Fruit fly (Drosophila melanogaster) whole organism, embryonic: ENCODE results near the gene CG17029.
A peak's percentile ranks its signal among the peaks of the same experiment; 100 is the strongest.

Source experiments
- CG12299 ChIP-seq: fragments of 200-800 bp; sonication (Bioruptor generic); optimal IDR thresholded peaks from 2 replicates; lab custom pipeline; 2018; ENCODE audit warnings: missing biosample characterization, mild to moderate bottlenecking, missing genetic modification characterization
- CG14710 ChIP-seq: fragments of 200-800 bp; sonication (Bioruptor generic); optimal IDR thresholded peaks from 3 replicates; lab custom pipeline; 2019; ENCODE audit warnings: missing biosample characterization, mild to moderate bottlenecking, missing genetic modification characterization, moderate library complexity
- CG1529 ChIP-seq: fragments of 200-800 bp; sonication (Bioruptor generic); optimal IDR thresholded peaks from 3 replicates; lab custom pipeline; 2018; ENCODE audit warnings: missing biosample characterization, missing genetic modification characterization
- CG18764 ChIP-seq: fragments of 200-800 bp; sonication (Bioruptor generic); optimal IDR thresholded peaks from 3 replicates; lab custom pipeline; 2016; ENCODE audit warnings: missing biosample characterization, missing genetic modification characterization
- CG2199 ChIP-seq: fragments of 200-800 bp; sonication (Bioruptor generic); IDR thresholded peaks from 3 replicates; pipeline ENCODE4 v1.3.6; 2022; ENCODE audit warnings: missing biosample characterization, missing genetic modification characterization
- CG2889 ChIP-seq: fragments of 200-800 bp; sonication (Bioruptor generic); IDR thresholded peaks from 3 replicates; pipeline ENCODE4 v1.3.6; 2022; ENCODE audit warnings: missing biosample characterization, missing genetic modification characterization
- CG30431 ChIP-seq: fragments of 200-800 bp; sonication (Bioruptor generic); optimal IDR thresholded peaks from 2 replicates; lab custom pipeline; 2017; ENCODE audit warnings: missing biosample characterization, missing genetic modification characterization
- CG42726 ChIP-seq: fragments of 200-800 bp; sonication (Bioruptor generic); IDR thresholded peaks from 2 replicates; pipeline ENCODE4 v1.3.6; 2022; ENCODE audit warnings: missing biosample characterization, missing genetic modification characterization; ENCODE audit not compliant: partially characterized antibody
- CG6654 ChIP-seq: fragments of 200-800 bp; sonication (Bioruptor generic); optimal IDR thresholded peaks from 2 replicates; lab custom pipeline; 2017; ENCODE audit warnings: missing biosample characterization, mild to moderate bottlenecking, missing genetic modification characterization
- CG7963 ChIP-seq: fragments of 200-800 bp; sonication (Bioruptor generic); IDR thresholded peaks from 3 replicates; pipeline ENCODE4 v1.3.6; 2022; ENCODE audit warnings: missing biosample characterization, missing genetic modification characterization; ENCODE audit not compliant: partially characterized antibody
- CkIIα-i1 ChIP-seq: fragments of 200-800 bp; sonication (Bioruptor generic); IDR thresholded peaks from 2 replicates; pipeline ENCODE4 v1.3.6; 2022; ENCODE audit warnings: missing biosample characterization, missing genetic modification characterization
- Dll ChIP-seq: fragments of 200-800 bp; sonication (Bioruptor generic); IDR thresholded peaks from 4 replicates; pipeline ENCODE4 v1.3.6; 2022; ENCODE audit warnings: missing biosample characterization, missing genetic modification characterization; ENCODE audit not compliant: partially characterized antibody
- Dp ChIP-seq: fragments of 200-800 bp; sonication (Bioruptor generic); optimal IDR thresholded peaks from 2 replicates; lab custom pipeline; 2018; ENCODE audit warnings: missing biosample characterization, mild to moderate bottlenecking, missing genetic modification characterization, moderate library complexity
- Ets65A ChIP-seq: fragments of 200-800 bp; sonication (Bioruptor generic); peaks from one replicate; lab custom pipeline; 2016; ENCODE audit warnings: missing biosample characterization, missing genetic modification characterization
- Fer1 ChIP-seq: fragments of 200-800 bp; sonication (Bioruptor generic); optimal IDR thresholded peaks from 2 replicates; lab custom pipeline; 2017; ENCODE audit warnings: missing biosample characterization, mild to moderate bottlenecking, missing genetic modification characterization
- HLH54F ChIP-seq: fragments of 200-800 bp; sonication (Bioruptor generic); optimal IDR thresholded peaks from 3 replicates; lab custom pipeline; 2016; ENCODE audit warnings: missing biosample characterization, missing genetic modification characterization
- HmgZ ChIP-seq: fragments of 200-800 bp; sonication (Bioruptor generic); optimal IDR thresholded peaks from 2 replicates; lab custom pipeline; 2018; ENCODE audit warnings: missing biosample characterization, mild to moderate bottlenecking, missing genetic modification characterization
- Hr3 ChIP-seq: fragments of 200-800 bp; sonication (Bioruptor generic); optimal IDR thresholded peaks from 3 replicates; lab custom pipeline; 2016; ENCODE audit warnings: missing biosample characterization, missing genetic modification characterization
- Hr78 ChIP-seq, 2 experiments: fragments of 200-800 bp in 1 of 2; fragments of >200 bp in 1 of 2; sonication (Bioruptor generic) in 1 of 2; optimal IDR thresholded peaks; 2 replicates each; lab custom pipeline; 2017 to 2019; ENCODE audit warnings: missing biosample characterization in 2 of 2, missing genetic modification characterization in 2 of 2, mild to moderate bottlenecking in 1 of 2, moderate library complexity in 1 of 2
- NFAT ChIP-seq: fragments of 200-800 bp; sonication (Bioruptor generic); IDR thresholded peaks from 2 replicates; pipeline ENCODE4 v1.3.6; 2022; ENCODE audit warnings: missing biosample characterization, missing genetic modification characterization
- PHDP ChIP-seq: fragments of 200-800 bp; sonication (Bioruptor generic); optimal IDR thresholded peaks from 3 replicates; lab custom pipeline; 2018; ENCODE audit warnings: missing biosample characterization, mild to moderate bottlenecking, missing genetic modification characterization, moderate library complexity
- Scr ChIP-seq: fragments of 200-800 bp; sonication (Bioruptor generic); IDR thresholded peaks from 2 replicates; pipeline ENCODE4 v1.3.6; 2022; ENCODE audit warnings: missing biosample characterization, missing genetic modification characterization; ENCODE audit not compliant: partially characterized antibody
- Side ChIP-seq: fragments of 200-800 bp; sonication (Bioruptor generic); optimal IDR thresholded peaks from 2 replicates; lab custom pipeline; 2016; ENCODE audit warnings: missing biosample characterization, missing genetic modification characterization
- Sox102F ChIP-seq: fragments of 200-800 bp; sonication (Bioruptor generic); optimal IDR thresholded peaks from 2 replicates; lab custom pipeline; 2018; ENCODE audit warnings: missing biosample characterization, mild to moderate bottlenecking, missing genetic modification characterization, moderate library complexity
- ara ChIP-seq: fragments of 200-800 bp; sonication (Bioruptor generic); IDR thresholded peaks from 2 replicates; pipeline ENCODE4 v1.3.6; 2022; ENCODE audit warnings: missing biosample characterization, missing genetic modification characterization
- bcd ChIP-seq: fragments of 200-800 bp; sonication (Bioruptor generic); optimal IDR thresholded peaks from 2 replicates; lab custom pipeline; 2017; ENCODE audit warnings: missing biosample characterization, mild to moderate bottlenecking, missing genetic modification characterization
- bsh ChIP-seq, 2 experiments: fragments of 200-800 bp; sonication (Bioruptor generic); optimal IDR thresholded peaks; 2 replicates each; lab custom pipeline; 2017 to 2018; ENCODE audit warnings: mild to moderate bottlenecking in 2 of 2, missing biosample characterization in 2 of 2, missing genetic modification characterization in 2 of 2, moderate library complexity in 1 of 2
- btn ChIP-seq: fragments of 200-800 bp; sonication (Bioruptor generic); optimal IDR thresholded peaks from 2 replicates; lab custom pipeline; 2016; ENCODE audit warnings: missing biosample characterization, missing genetic modification characterization
- chn ChIP-seq: fragments of 200-800 bp; sonication (Bioruptor generic); optimal IDR thresholded peaks from 2 replicates; lab custom pipeline; 2016; ENCODE audit warnings: missing biosample characterization, missing genetic modification characterization
- dmrt99B ChIP-seq: fragments of 200-800 bp; sonication (Bioruptor generic); optimal IDR thresholded peaks from 2 replicates; lab custom pipeline; 2018; ENCODE audit warnings: missing biosample characterization, mild to moderate bottlenecking, missing genetic modification characterization, moderate library complexity
- ewg ChIP-seq: fragments of 200-800 bp; sonication (Bioruptor generic); optimal IDR thresholded peaks from 3 replicates; lab custom pipeline; 2017; ENCODE audit warnings: mild to moderate bottlenecking, missing biosample characterization, missing genetic modification reagents, missing genetic modification characterization
- gcm ChIP-seq: fragments of 200-800 bp; sonication (Bioruptor generic); optimal IDR thresholded peaks from 2 replicates; lab custom pipeline; 2019; ENCODE audit warnings: missing biosample characterization, mild to moderate bottlenecking, missing genetic modification characterization, moderate library complexity
- gro ChIP-seq: fragments of 200-800 bp; sonication (Bioruptor generic); optimal IDR thresholded peaks from 2 replicates; lab custom pipeline; 2016; ENCODE audit warnings: missing biosample characterization, missing genetic modification characterization
- hbn ChIP-seq: fragments of 200-800 bp; sonication (Bioruptor generic); IDR thresholded peaks from 2 replicates; pipeline ENCODE4 v1.3.6; 2022; ENCODE audit warnings: missing biosample characterization, missing genetic modification characterization; ENCODE audit not compliant: partially characterized antibody
- jigr1 ChIP-seq: fragments of 200-800 bp; sonication (Bioruptor generic); IDR thresholded peaks from 3 replicates; pipeline ENCODE4 v1.3.6; 2022; ENCODE audit warnings: missing biosample characterization, missing genetic modification characterization
- pros ChIP-seq: fragments of 200-800 bp; sonication (Bioruptor generic); optimal IDR thresholded peaks from 3 replicates; lab custom pipeline; 2019; ENCODE audit warnings: missing biosample characterization, mild to moderate bottlenecking, missing genetic modification characterization, moderate library complexity
- pum ChIP-seq: fragments of 200-800 bp; sonication (Bioruptor generic); optimal IDR thresholded peaks from 2 replicates; lab custom pipeline; 2016; ENCODE audit warnings: missing biosample characterization, missing genetic modification characterization
- pzg ChIP-seq: fragments of 200-800 bp; sonication (Bioruptor generic); optimal IDR thresholded peaks from 3 replicates; lab custom pipeline; 2018; ENCODE audit warnings: missing biosample characterization, mild to moderate bottlenecking, missing genetic modification characterization, moderate library complexity
- ranshi ChIP-seq: fragments of 200-800 bp; sonication (Bioruptor generic); IDR thresholded peaks from 2 replicates; pipeline ENCODE4 v1.3.6; 2022; ENCODE audit warnings: missing biosample characterization, missing genetic modification characterization
- repo ChIP-seq: fragments of 200-800 bp; sonication (Bioruptor generic); optimal IDR thresholded peaks from 2 replicates; lab custom pipeline; 2016; ENCODE audit warnings: missing biosample characterization, missing genetic modification characterization
- row ChIP-seq: fragments of 200-800 bp; sonication (Bioruptor generic); IDR thresholded peaks from 3 replicates; pipeline ENCODE4 v1.3.6; 2022; ENCODE audit warnings: missing biosample characterization, missing genetic modification characterization
- sd ChIP-seq: fragments of 200-800 bp; sonication (Bioruptor generic); optimal IDR thresholded peaks from 3 replicates; lab custom pipeline; 2018; ENCODE audit warnings: missing biosample characterization, mild to moderate bottlenecking, missing genetic modification characterization, moderate library complexity
- sima ChIP-seq: fragments of 200-800 bp; sonication (Bioruptor generic); optimal IDR thresholded peaks from 2 replicates; lab custom pipeline; 2016; ENCODE audit warnings: missing biosample characterization, missing genetic modification characterization
- slbo ChIP-seq: fragments of 200-800 bp; sonication (Bioruptor generic); IDR thresholded peaks from 2 replicates; pipeline ENCODE4 v1.3.6; 2022; ENCODE audit warnings: missing biosample characterization, missing genetic modification characterization
- slp2 ChIP-seq: fragments of 200-800 bp; sonication (Bioruptor generic); optimal IDR thresholded peaks from 2 replicates; lab custom pipeline; 2016; ENCODE audit warnings: missing biosample characterization, missing genetic modification characterization
- sug ChIP-seq: fragments of 200-800 bp; optimal IDR thresholded peaks from 2 replicates; lab custom pipeline; 2019; ENCODE audit warnings: missing biosample characterization, mild to moderate bottlenecking, missing genetic modification characterization, moderate library complexity
- trh ChIP-seq: fragments of 200-800 bp; sonication (Bioruptor generic); optimal IDR thresholded peaks from 2 replicates; lab custom pipeline; 2016; ENCODE audit warnings: missing biosample characterization, missing genetic modification characterization
- usp ChIP-seq: fragments of >200 bp; optimal IDR thresholded peaks from 2 replicates; lab custom pipeline; 2017; ENCODE audit warnings: missing biosample characterization, missing genetic modification characterization
- yki ChIP-seq: fragments of >200 bp; optimal IDR thresholded peaks from 3 replicates; lab custom pipeline; 2018
- zfh1 ChIP-seq: fragments of 200-800 bp; sonication (Bioruptor generic); IDR thresholded peaks from 3 replicates; pipeline ENCODE4 v1.3.6; 2022; ENCODE audit warnings: missing biosample characterization, missing genetic modification characterization
- zfh2 ChIP-seq: fragments of 200-800 bp; sonication (Bioruptor generic); optimal IDR thresholded peaks from 2 replicates; lab custom pipeline; 2016; ENCODE audit warnings: missing biosample characterization, missing genetic modification characterization

CG17029 gene

dm6 chr3L:16027163-16027633 is 50.5 kb downstream of the CG17029 start (continued):
- TF ChIP-seq Sox102F (GFP tag; lab: Kevin White, UChicago) (peak; percentile 25), CkIIα-i1 (GFP tag; lab: Robert Waterston, UW) (no peak), CG14710 (tag; lab: Kevin White, UChicago) (peak; percentile 54), row (GFP tag; lab: Robert Waterston, UW) (peak; percentile 42; the same call in 2 of the 3 replicates), zfh1 (0 out of 3 replicates have a peak, but pooled peaks have one; percentile 29), trh (GFP tag; lab: Kevin White, UChicago) (no peak), ranshi (GFP tag; lab: Robert Waterston, UW) (no peak), sug (no peak), CG7963 (GFP tag; lab: Robert Waterston, UW) (no peak), pzg (GFP tag; lab: Kevin White, UChicago) (no peak), zfh2 (GFP tag; lab: Kevin White, UChicago) (peak; percentile 4), hbn (GFP tag; lab: Robert Waterston, UW) (no peak), slbo (GFP tag; lab: Robert Waterston, UW) (peak; percentile 68), sd (tag; lab: Kevin White, UChicago) (peak; percentile 12), pros (GFP tag; lab: Kevin White, UChicago) (peak; percentile 7), HmgZ (tag; lab: Kevin White, UChicago) (no peak), jigr1 (GFP tag; lab: Robert Waterston, UW) (no peak), bsh (GFP tag; optimal IDR thresholded peaks at IDR 0.05; lab: Kevin White, UChicago) (peak in 1 of 2 experiments; percentile 35), sima (GFP tag; lab: Kevin White, UChicago) (no peak), CG30431 (GFP tag; lab: Kevin White, UChicago) (no peak), yki (lab: Kevin White, UChicago) (no peak), CG12299 (no peak), slp2 (GFP tag; lab: Kevin White, UChicago) (no peak), dmrt99B (peak; percentile 55), Hr3 (GFP tag; lab: Kevin White, UChicago) (no peak), Fer1 (no peak), Dll (GFP tag; lab: Robert Waterston, UW) (0 out of 4 replicates have a peak, but pooled peaks have one; percentile 13), PHDP (no peak), Dp (no peak), usp (GFP tag; lab: Kevin White, UChicago) (no peak), ara (GFP tag; lab: Robert Waterston, UW) (peak; percentile 44; the same call in 1 of the 2 replicates), repo (no peak), Scr (no peak), CG1529 (GFP tag; lab: Kevin White, UChicago) (peak; percentile 26), NFAT (no peak), pum (GFP tag; lab: Kevin White, UChicago) (no peak), Side (GFP tag; lab: Kevin White, UChicago) (peak; percentile 16), CG18764 (GFP tag; lab: Kevin White, UChicago) (no peak), gcm (no peak), CG2889 (GFP tag; lab: Robert Waterston, UW) (0 out of 3 replicates have a peak, but pooled peaks have one; percentile 19), bcd (peak; percentile 51), HLH54F (no peak), gro (GFP tag; lab: Kevin White, UChicago) (peak; percentile 54), chn (GFP tag; lab: Kevin White, UChicago) (no peak), CG2199 (GFP tag; lab: Robert Waterston, UW) (0 out of 3 replicates have a peak, but pooled peaks have one; percentile 55), Hr78 (GFP tag; optimal IDR thresholded peaks at IDR 0.05; lab: Kevin White, UChicago) (peak in 1 of 2 experiments; percentile 11), CG42726 (GFP tag; lab: Robert Waterston, UW) (no peak), ewg (GFP tag; lab: Kevin White, UChicago) (no peak), btn (peak; percentile 20), Ets65A (GFP tag; lab: Kevin White, UChicago) (peak; percentile 79), CG6654 (no peak)
